Worm (Caenorhabditis elegans) whole organism, L1 larva: ENCODE data around the gene oat-1.

Experiments used
- C16A3.4 ChIP-seq: fragments of 150-350 bp; optimal IDR thresholded peaks from 2 replicates; lab custom pipeline; 2014; ENCODE audit warnings: missing biosample characterization, missing genetic modification characterization
- Y116A8C.19 ChIP-seq: sonication (generic microtip); optimal IDR thresholded peaks from 2 replicates; lab custom pipeline; 2016; ENCODE audit warnings: missing compliant biosample characterization, missing genetic modification characterization, borderline replicate concordance
- alr-1 ChIP-seq: fragments of 200-800 bp; sonication (Bioruptor generic); optimal IDR thresholded peaks from 2 replicates; lab custom pipeline; 2018; ENCODE audit warnings: borderline replicate concordance, mild to moderate bottlenecking, missing genetic modification characterization, missing compliant biosample characterization
- aly-2 ChIP-seq: fragments of 150-350 bp; optimal IDR thresholded peaks from 2 replicates; lab custom pipeline; 2014; ENCODE audit warnings: missing biosample characterization, missing genetic modification characterization
- blmp-1 ChIP-seq: fragments of 150-350 bp; optimal IDR thresholded peaks from 2 replicates; lab custom pipeline; 2014; ENCODE audit warnings: missing biosample characterization, missing genetic modification characterization
- ceh-90 ChIP-seq: sonication (generic microtip); optimal IDR thresholded peaks from 2 replicates; lab custom pipeline; 2016; ENCODE audit warnings: missing genetic modification characterization, missing compliant biosample characterization
- dpl-1 ChIP-seq, 3 experiments: fragments of 150-350 bp in 2 of 3; sonication (generic microtip) in 1 of 3; optimal IDR thresholded peaks; 2 replicates each; lab custom pipeline; 2014 to 2017; ENCODE audit warnings: missing biosample characterization in 3 of 3, missing genetic modification characterization in 3 of 3, missing genetic modification reagents in 3 of 3
- dsc-1 ChIP-seq: sonication (generic microtip); optimal IDR thresholded peaks from 2 replicates; lab custom pipeline; 2016; ENCODE audit warnings: mild to moderate bottlenecking, missing genetic modification characterization, missing compliant biosample characterization
- efl-3 ChIP-seq: fragments of 200-800 bp; sonication (Bioruptor generic); optimal IDR thresholded peaks from 2 replicates; lab custom pipeline; 2018; ENCODE audit warnings: mild to moderate bottlenecking, missing genetic modification characterization, missing compliant biosample characterization
- egl-27 ChIP-seq, 2 experiments: fragments of 150-350 bp in 1 of 2; sonication (generic microtip); optimal IDR thresholded peaks; 3 replicates each; lab custom pipeline; 2017 to 2018; ENCODE audit warnings: missing biosample characterization in 2 of 2, missing genetic modification characterization in 2 of 2, missing genetic modification reagents in 2 of 2
- elt-3 ChIP-seq, 6 experiments: fragments of 150-350 bp in 1 of 6; sonication (generic microtip); optimal IDR thresholded peaks; 2 replicates each; lab custom pipeline; 2017 to 2018; ENCODE audit warnings: missing biosample characterization in 6 of 6, missing genetic modification characterization in 6 of 6, inconsistent platforms in 1 of 6
- ets-5 ChIP-seq: fragments of 200-800 bp; sonication (Bioruptor generic); IDR thresholded peaks from 2 replicates; pipeline ENCODE4 v1.3.6; 2022; ENCODE audit warnings: missing genetic modification characterization, missing compliant biosample characterization
- fkh-10 ChIP-seq: sonication (generic microtip); optimal IDR thresholded peaks from 2 replicates; lab custom pipeline; 2017; ENCODE audit warnings: missing biosample characterization, missing genetic modification reagents, missing genetic modification characterization
- lin-14 ChIP-seq: fragments of 200-800 bp; sonication (Bioruptor generic); optimal IDR thresholded peaks from 2 replicates; lab custom pipeline; 2018; ENCODE audit warnings: mild to moderate bottlenecking, missing genetic modification characterization, moderate library complexity, missing compliant biosample characterization
- lin-15B ChIP-seq: fragments of 150-350 bp; sonication (generic microtip); optimal IDR thresholded peaks from 3 replicates; lab custom pipeline; 2014; ENCODE audit warnings: missing biosample characterization, missing genetic modification characterization
- lin-35 ChIP-seq, 2 experiments: fragments of 150-350 bp; optimal IDR thresholded peaks; 2 replicates each; lab custom pipeline; 2014; ENCODE audit warnings: missing biosample characterization in 2 of 2, missing genetic modification characterization in 2 of 2, missing genetic modification reagents in 2 of 2
- mab-9 ChIP-seq: fragments of 200-800 bp; sonication (Bioruptor generic); IDR thresholded peaks from 2 replicates; pipeline ENCODE4 v1.3.6; 2022; ENCODE audit warnings: missing genetic modification reagents, missing genetic modification characterization, missing compliant biosample characterization
- mdl-1 ChIP-seq, 2 experiments: fragments of 150-350 bp; optimal IDR thresholded peaks; 2 replicates each; lab custom pipeline; 2014 to 2017; ENCODE audit warnings: missing biosample characterization in 2 of 2, missing genetic modification characterization in 2 of 2, inconsistent platforms in 1 of 2
- mef-2 ChIP-seq: fragments of 150-350 bp; optimal IDR thresholded peaks from 2 replicates; lab custom pipeline; 2014; ENCODE audit warnings: missing biosample characterization, missing genetic modification characterization
- mep-1 ChIP-seq: fragments of 150-350 bp; optimal IDR thresholded peaks from 2 replicates; lab custom pipeline; 2014; ENCODE audit warnings: missing biosample characterization, missing genetic modification characterization
- nhr-19 ChIP-seq: fragments of 200-800 bp; sonication (Bioruptor generic); conservative IDR thresholded peaks from 2 replicates; pipeline ENCODE4 v1.3.6; 2022; ENCODE audit warnings: missing genetic modification characterization, missing compliant biosample characterization
- nhr-20 ChIP-seq: sonication (generic microtip); optimal IDR thresholded peaks from 2 replicates; lab custom pipeline; 2016; ENCODE audit warnings: mild to moderate bottlenecking, missing genetic modification characterization, missing compliant biosample characterization
- nhr-28 ChIP-seq: fragments of 150-350 bp; optimal IDR thresholded peaks from 2 replicates; lab custom pipeline; 2014; ENCODE audit warnings: missing biosample characterization, missing genetic modification characterization
- nhr-71 ChIP-seq: sonication (generic microtip); optimal IDR thresholded peaks from 2 replicates; lab custom pipeline; 2016; ENCODE audit warnings: mild to moderate bottlenecking, missing genetic modification characterization, moderate library complexity, missing compliant biosample characterization
- nhr-85 ChIP-seq: sonication (generic microtip); peaks from one replicate; lab custom pipeline; 2016; ENCODE audit warnings: missing genetic modification characterization, inconsistent platforms, missing compliant biosample characterization
- nhr-90 ChIP-seq: sonication (generic microtip); optimal IDR thresholded peaks from 2 replicates; lab custom pipeline; 2016; ENCODE audit warnings: mild to moderate bottlenecking, missing genetic modification characterization, missing compliant biosample characterization; ENCODE audit not compliant: poor library complexity
- rnt-1 ChIP-seq: sonication (generic microtip); optimal IDR thresholded peaks from 2 replicates; lab custom pipeline; 2016; ENCODE audit warnings: mild to moderate bottlenecking, missing genetic modification characterization, moderate library complexity, missing compliant biosample characterization
- skn-1 ChIP-seq: fragments of 150-350 bp; optimal IDR thresholded peaks from 2 replicates; lab custom pipeline; 2014; ENCODE audit warnings: missing biosample characterization, missing genetic modification characterization
- snpc-4 ChIP-seq: fragments of 150-350 bp; optimal IDR thresholded peaks from 2 replicates; lab custom pipeline; 2014; ENCODE audit warnings: missing biosample characterization, missing genetic modification characterization
- snu-23 ChIP-seq: sonication (generic microtip); optimal IDR thresholded peaks from 2 replicates; lab custom pipeline; 2016; ENCODE audit warnings: missing genetic modification characterization, missing compliant biosample characterization
- sox-4 ChIP-seq: sonication (generic microtip); optimal IDR thresholded peaks from 2 replicates; lab custom pipeline; 2016; ENCODE audit warnings: missing genetic modification characterization, missing compliant biosample characterization
- sup-37 ChIP-seq: fragments of 200-800 bp; sonication (Bioruptor generic); optimal IDR thresholded peaks from 2 replicates; lab custom pipeline; 2018; ENCODE audit warnings: mild to moderate bottlenecking, missing genetic modification characterization, missing compliant biosample characterization
- tbx-2 ChIP-seq: sonication (generic microtip); optimal IDR thresholded peaks from 2 replicates; lab custom pipeline; 2016; ENCODE audit warnings: missing genetic modification characterization, missing compliant biosample characterization
- unc-62 ChIP-seq: fragments of 150-350 bp; optimal IDR thresholded peaks from 2 replicates; lab custom pipeline; 2014; ENCODE audit warnings: missing biosample characterization, missing genetic modification reagents, missing genetic modification characterization
- unc-98 ChIP-seq: fragments of 200-800 bp; sonication (Bioruptor generic); IDR thresholded peaks from 2 replicates; pipeline ENCODE4 v1.3.6; 2022; ENCODE audit warnings: missing genetic modification characterization, missing compliant biosample characterization
- vab-15 ChIP-seq: sonication (generic microtip); optimal IDR thresholded peaks from 2 replicates; lab custom pipeline; 2017; ENCODE audit warnings: missing genotype, mild to moderate bottlenecking, missing genetic modification characterization, missing compliant biosample characterization
- xbp-1 ChIP-seq: sonication (generic microtip); optimal IDR thresholded peaks from 2 replicates; lab custom pipeline; 2016; ENCODE audit warnings: missing genetic modification characterization, missing compliant biosample characterization
- zip-4 ChIP-seq: fragments of 200-800 bp; sonication (Bioruptor generic); optimal IDR thresholded peaks from 2 replicates; lab custom pipeline; 2018; ENCODE audit warnings: mild to moderate bottlenecking, missing genetic modification characterization, moderate library complexity, missing compliant biosample characterization
- ztf-11 ChIP-seq, 2 experiments: sonication (generic microtip); optimal IDR thresholded peaks; 2 replicates each; lab custom pipeline; 2016 to 2017; ENCODE audit warnings: missing genetic modification characterization in 2 of 2, missing biosample characterization in 1 of 2, missing compliant biosample characterization in 1 of 2
- ztf-4 ChIP-seq: fragments of 150-350 bp; optimal IDR thresholded peaks from 2 replicates; lab custom pipeline; 2014; ENCODE audit warnings: missing biosample characterization, missing genetic modification characterization

Gene oat-1

ce11 chrIV:8473756-8474155 lies 1.4 kb upstream of the oat-1 start, which contains the start of gene C28C12.11:
TSS of gene C28C12.11 (plus strand) at chrIV:8474056.
- no peak for TF ChIP-seq rnt-1
- TF ChIP-seq sox-4 (tag; lab: Kevin White, UChicago) = no peak
- TF ChIP-seq skn-1 = no peak
- TF ChIP-seq nhr-90 (tag; lab: Kevin White, UChicago) = no peak
- TF ChIP-seq ceh-90 (tag; lab: Kevin White, UChicago) = no peak
- TF ChIP-seq mef-2 (tag; lab: Kevin White, UChicago) = no peak
- no peak for TF ChIP-seq Y116A8C.19 (tag; lab: Kevin White, UChicago)
- no peak for TF ChIP-seq aly-2 (tag; lab: Kevin White, UChicago)
- no peak for TF ChIP-seq zip-4 (GFP tag; lab: Kevin White, UChicago)
- no peak for TF ChIP-seq ztf-11 (tag; optimal IDR thresholded peaks at IDR 0.05; lab: Kevin White, UChicago)

- TF ChIP-seq elt-3 (tag; optimal IDR thresholded peaks at IDR 0.05; lab: Kevin White, UChicago) (peak in 4 of 6 experiments; percentile 60 to 86 (median 68)), dsc-1 (tag; lab: Kevin White, UChicago) (no peak), mdl-1 (tag; optimal IDR thresholded peaks at IDR 0.05; lab: Kevin White, UChicago) (no peak), nhr-85 (peak; percentile 82), ets-5 (GFP tag; lab: Robert Waterston, UW) (no peak), mab-9 (GFP tag; lab: Robert Waterston, UW) (no peak), egl-27 (tag; optimal IDR thresholded peaks at IDR 0.05; lab: Kevin White, UChicago) (no peak), nhr-28 (tag; lab: Kevin White, UChicago) (no peak), unc-98 (GFP tag; lab: Robert Waterston, UW) (no peak), alr-1 (no peak), nhr-71 (peak; percentile 49), nhr-90 (tag; lab: Kevin White, UChicago) (no peak), mep-1 (tag; lab: Kevin White, UChicago) (no peak), fkh-10 (GFP tag; lab: Kevin White, UChicago) (no peak), lin-15B (tag; lab: Kevin White, UChicago) (no peak), nhr-20 (peak; percentile 57), efl-3 (GFP tag; lab: Kevin White, UChicago) (no peak), snu-23 (GFP tag; lab: Kevin White, UChicago) (peak; percentile 26), lin-14 (GFP tag; lab: Kevin White, UChicago) (peak; percentile 55), rnt-1 (no peak), lin-35 (GFP tag; optimal IDR thresholded peaks at IDR 0.05; lab: Kevin White, UChicago) (peak in 1 of 2 experiments; percentile 34), unc-62 (GFP tag; lab: Kevin White, UChicago) (no peak), xbp-1 (tag; lab: Kevin White, UChicago) (no peak), sup-37 (GFP tag; lab: Kevin White, UChicago) (no peak), tbx-2 (tag; lab: Kevin White, UChicago) (peak; percentile 3), blmp-1 (tag; lab: Kevin White, UChicago) (peak; percentile 33), nhr-19 (GFP tag; lab: Robert Waterston, UW) (peak; percentile 30), ztf-4 (tag; lab: Kevin White, UChicago) (no peak)
These were observed 8.2 kb downstream of the oat-1 start for ce11 chrIV:8464187-8464586.

DNA sequence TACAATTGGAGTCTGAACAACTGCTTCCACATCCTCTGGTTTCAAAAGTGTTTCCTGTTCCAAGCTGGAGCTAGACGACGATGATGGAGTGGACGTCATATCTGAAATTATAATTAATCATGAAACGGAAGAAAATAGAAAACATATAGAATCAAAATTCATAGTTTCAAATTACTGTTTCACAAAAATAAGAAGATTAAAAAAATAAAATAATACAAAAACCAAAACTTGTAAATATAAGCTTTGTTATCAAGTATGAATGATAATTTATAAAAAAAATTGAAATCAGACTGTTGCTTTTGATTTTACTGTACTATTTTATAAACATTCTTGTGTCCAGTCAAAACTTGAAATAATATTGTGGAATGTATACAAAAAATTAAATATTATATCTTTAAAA lies 8.7 kb downstream of the oat-1 start, which contains the start of gene str-176:
TSS of gene str-176 (minus strand) at position 101 of the 400 bp plus-strand sequence.
- TF ChIP-seq snpc-4 (tag; lab: Kevin White, UChicago) (no peak), skn-1 (no peak), dpl-1 (GFP tag; optimal IDR thresholded peaks at IDR 0.05; lab: Kevin White, UChicago) (no peak), C16A3.4 (no peak), vab-15 (tag; lab: Kevin White, UChicago) (no peak)
- TF ChIP-seq, all 84 proteins: peak for 0
